Worm (Caenorhabditis elegans) whole organism, midembryonic: ENCODE data around the gene arrd-15.

Experiments used
- T22C8.4 ChIP-seq: fragments of 200-800 bp; sonication (Bioruptor generic); IDR thresholded peaks from 2 replicates; pipeline ENCODE4 v1.3.6; 2022; ENCODE audit warnings: missing genetic modification characterization, missing compliant biosample characterization
- cog-1 ChIP-seq: sonication (generic microtip); optimal IDR thresholded peaks from 2 replicates; lab custom pipeline; 2016; ENCODE audit warnings: missing genetic modification characterization, missing compliant biosample characterization
- flt-1 ChIP-seq: fragments of 200-800 bp; sonication (Bioruptor generic); IDR thresholded peaks from 2 replicates; pipeline ENCODE4 v1.3.6; 2022; ENCODE audit warnings: missing genetic modification characterization, missing compliant biosample characterization
- med-1 ChIP-seq: sonication (generic microtip); optimal IDR thresholded peaks from 2 replicates; lab custom pipeline; 2017; ENCODE audit warnings: missing genetic modification characterization, mild to moderate bottlenecking, missing compliant biosample characterization, antibody characterized with exemption, missing genetic modification reagents; ENCODE audit not compliant: insufficient read depth
- ztf-23 ChIP-seq: fragments of 200-800 bp; sonication (Bioruptor generic); IDR thresholded peaks from 2 replicates; pipeline ENCODE4 v1.3.6; 2022; ENCODE audit warnings: missing genetic modification reagents, missing genetic modification characterization, missing compliant biosample characterization

DNA sequence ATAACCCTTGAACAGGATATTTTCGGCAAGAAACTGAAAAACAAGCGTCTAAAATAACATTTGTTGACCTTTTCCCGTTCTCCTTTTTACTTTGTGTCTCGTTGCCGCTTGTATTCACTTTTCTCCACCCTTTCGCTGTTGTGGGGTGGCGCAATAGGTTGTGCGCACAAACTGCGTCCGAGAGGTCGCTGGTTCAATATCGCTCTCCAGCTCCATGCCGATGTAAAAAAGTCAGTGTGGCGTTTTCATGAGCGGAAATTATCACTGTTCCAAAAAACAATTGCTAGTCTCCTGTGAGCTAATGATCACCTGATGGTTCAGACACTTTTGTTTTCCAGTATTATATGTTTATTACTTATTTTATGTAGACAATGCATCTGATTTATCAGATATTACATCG lies 7.7 kb downstream of the arrd-15 start:
- peak; percentile 95 for TF ChIP-seq ztf-23
- TF ChIP-seq T22C8.4 (GFP tag; lab: Robert Waterston, UW), result peak; percentile 87
- TF ChIP-seq med-1 (GFP tag; lab: Kevin White, UChicago), result peak; percentile 54
- TF ChIP-seq cog-1 (tag; lab: Kevin White, UChicago), result peak; percentile 91
- TF ChIP-seq flt-1 (GFP tag; lab: Robert Waterston, UW), result peak; percentile 96
